Worm (Caenorhabditis elegans) whole organism, mixed stage, embryonic: ENCODE data around the gene cdka-1.
A peak's percentile ranks its signal among the peaks of the same experiment; 100 is the strongest.

Experiments
- bed-3 ChIP-seq: fragments of 200-800 bp; sonication (Bioruptor generic); optimal IDR thresholded peaks from 3 replicates; lab custom pipeline; 2018; ENCODE audit warnings: mild to moderate bottlenecking, missing genetic modification characterization, moderate library complexity, missing compliant biosample characterization
- ceh-39 ChIP-seq: fragments of 150-350 bp; optimal IDR thresholded peaks from 2 replicates; lab custom pipeline; 2014; ENCODE audit warnings: missing biosample characterization, missing genetic modification characterization
- ceh-43 ChIP-seq: fragments of 200-800 bp; sonication (Bioruptor generic); optimal IDR thresholded peaks from 2 replicates; lab custom pipeline; 2018; ENCODE audit warnings: mild to moderate bottlenecking, missing genetic modification characterization, moderate library complexity, missing compliant biosample characterization
- ceh-83 ChIP-seq: fragments of 200-800 bp; sonication (Bioruptor generic); optimal IDR thresholded peaks from 2 replicates; lab custom pipeline; 2018; ENCODE audit warnings: mild to moderate bottlenecking, missing genetic modification characterization, missing compliant biosample characterization
- ces-1 ChIP-seq: fragments of 150-350 bp; optimal IDR thresholded peaks from 2 replicates; lab custom pipeline; 2014; ENCODE audit warnings: missing biosample characterization, missing genetic modification reagents, missing genetic modification characterization
- drap-1 ChIP-seq: fragments of 200-800 bp; sonication (Bioruptor generic); optimal IDR thresholded peaks from 3 replicates; lab custom pipeline; 2018; ENCODE audit warnings: mild to moderate bottlenecking, missing genetic modification characterization, missing compliant biosample characterization
- elt-1 ChIP-seq: sonication (generic microtip); optimal IDR thresholded peaks from 2 replicates; lab custom pipeline; 2017; ENCODE audit warnings: missing genetic modification characterization, mild to moderate bottlenecking, missing compliant biosample characterization, antibody characterized with exemption, moderate library complexity, borderline replicate concordance; ENCODE audit not compliant: insufficient read depth
- elt-3 ChIP-seq: fragments of 150-350 bp; optimal IDR thresholded peaks from 2 replicates; lab custom pipeline; 2014; ENCODE audit warnings: missing biosample characterization, missing genetic modification characterization
- flh-1 ChIP-seq: fragments of 200-800 bp; sonication (Bioruptor generic); optimal IDR thresholded peaks from 2 replicates; lab custom pipeline; 2018; ENCODE audit warnings: mild to moderate bottlenecking, missing genetic modification characterization, moderate library complexity, missing compliant biosample characterization
- ham-2 ChIP-seq: fragments of 200-800 bp; sonication (Bioruptor generic); optimal IDR thresholded peaks from 2 replicates; lab custom pipeline; 2018; ENCODE audit warnings: mild to moderate bottlenecking, missing genetic modification characterization, missing compliant biosample characterization
- hlh-1 ChIP-seq: fragments of 150-350 bp; optimal IDR thresholded peaks from 2 replicates; lab custom pipeline; 2014; ENCODE audit warnings: missing biosample characterization, missing genetic modification reagents, missing genetic modification characterization
- lin-13 ChIP-seq: fragments of 150-350 bp; optimal IDR thresholded peaks from 2 replicates; lab custom pipeline; 2014; ENCODE audit warnings: missing biosample characterization, missing genetic modification characterization
- lin-32 ChIP-seq: fragments of 200-800 bp; sonication (Bioruptor generic); optimal IDR thresholded peaks from 2 replicates; lab custom pipeline; 2018; ENCODE audit warnings: mild to moderate bottlenecking, missing genetic modification characterization, missing compliant biosample characterization
- lsy-2 ChIP-seq: fragments of 150-350 bp; optimal IDR thresholded peaks from 2 replicates; lab custom pipeline; 2014; ENCODE audit warnings: missing biosample characterization, missing genetic modification characterization
- mab-5 ChIP-seq: fragments of 150-350 bp; optimal IDR thresholded peaks from 2 replicates; lab custom pipeline; 2014; ENCODE audit warnings: missing biosample characterization, missing genetic modification characterization
- mep-1 ChIP-seq: fragments of 150-350 bp; optimal IDR thresholded peaks from 2 replicates; lab custom pipeline; 2017; ENCODE audit warnings: missing biosample characterization, missing genetic modification reagents, missing genetic modification characterization, inconsistent platforms
- mls-2 ChIP-seq: sonication (generic microtip); optimal IDR thresholded peaks from 2 replicates; lab custom pipeline; 2016; ENCODE audit warnings: mild to moderate bottlenecking, missing genetic modification characterization, moderate library complexity, missing compliant biosample characterization
- nhr-12 ChIP-seq: fragments of 150-350 bp; optimal IDR thresholded peaks from 2 replicates; lab custom pipeline; 2014; ENCODE audit warnings: missing biosample characterization, missing genetic modification characterization
- nhr-2 ChIP-seq: fragments of 150-350 bp; optimal IDR thresholded peaks from 2 replicates; lab custom pipeline; 2014; ENCODE audit warnings: missing biosample characterization, missing genetic modification characterization
- nhr-237 ChIP-seq: fragments of 150-350 bp; optimal IDR thresholded peaks from 2 replicates; lab custom pipeline; 2014; ENCODE audit warnings: missing biosample characterization, missing genetic modification characterization
- nhr-28 ChIP-seq: fragments of 150-350 bp; optimal IDR thresholded peaks from 2 replicates; lab custom pipeline; 2014; ENCODE audit warnings: missing biosample characterization, missing genetic modification characterization
- nhr-76 ChIP-seq: sonication (generic microtip); optimal IDR thresholded peaks from 2 replicates; lab custom pipeline; 2017; ENCODE audit warnings: missing biosample characterization, missing genetic modification characterization
- pha-4 ChIP-seq: fragments of 150-350 bp; optimal IDR thresholded peaks from 2 replicates; lab custom pipeline; 2018; ENCODE audit warnings: missing biosample characterization, missing genetic modification reagents, missing genetic modification characterization
- snpc-4 ChIP-seq: fragments of 150-350 bp; optimal IDR thresholded peaks from 2 replicates; lab custom pipeline; 2014; ENCODE audit warnings: missing biosample characterization, missing genetic modification characterization
- sptf-1 ChIP-seq: sonication (generic microtip); optimal IDR thresholded peaks from 2 replicates; lab custom pipeline; 2017; ENCODE audit warnings: mild to moderate bottlenecking, missing genetic modification characterization, moderate library complexity, missing compliant biosample characterization
- tbx-8 ChIP-seq: fragments of 200-800 bp; sonication (Bioruptor generic); optimal IDR thresholded peaks from 2 replicates; lab custom pipeline; 2018; ENCODE audit warnings: mild to moderate bottlenecking, missing genetic modification characterization, moderate library complexity, missing compliant biosample characterization
- unc-39 ChIP-seq: fragments of 150-350 bp; optimal IDR thresholded peaks from 2 replicates; lab custom pipeline; 2014; ENCODE audit warnings: missing biosample characterization, missing genetic modification characterization
- unc-62 ChIP-seq: fragments of 150-350 bp; optimal IDR thresholded peaks from 2 replicates; lab custom pipeline; 2014; ENCODE audit warnings: missing biosample characterization, missing genetic modification reagents, missing genetic modification characterization
- zip-8 ChIP-seq: fragments of 150-350 bp; optimal IDR thresholded peaks from 2 replicates; lab custom pipeline; 2014; ENCODE audit warnings: missing biosample characterization, missing genetic modification characterization
- ztf-11 ChIP-seq: fragments of 150-350 bp; optimal IDR thresholded peaks from 2 replicates; lab custom pipeline; 2014; ENCODE audit warnings: missing biosample characterization, missing genetic modification characterization

The cdka-1 gene

DNA sequence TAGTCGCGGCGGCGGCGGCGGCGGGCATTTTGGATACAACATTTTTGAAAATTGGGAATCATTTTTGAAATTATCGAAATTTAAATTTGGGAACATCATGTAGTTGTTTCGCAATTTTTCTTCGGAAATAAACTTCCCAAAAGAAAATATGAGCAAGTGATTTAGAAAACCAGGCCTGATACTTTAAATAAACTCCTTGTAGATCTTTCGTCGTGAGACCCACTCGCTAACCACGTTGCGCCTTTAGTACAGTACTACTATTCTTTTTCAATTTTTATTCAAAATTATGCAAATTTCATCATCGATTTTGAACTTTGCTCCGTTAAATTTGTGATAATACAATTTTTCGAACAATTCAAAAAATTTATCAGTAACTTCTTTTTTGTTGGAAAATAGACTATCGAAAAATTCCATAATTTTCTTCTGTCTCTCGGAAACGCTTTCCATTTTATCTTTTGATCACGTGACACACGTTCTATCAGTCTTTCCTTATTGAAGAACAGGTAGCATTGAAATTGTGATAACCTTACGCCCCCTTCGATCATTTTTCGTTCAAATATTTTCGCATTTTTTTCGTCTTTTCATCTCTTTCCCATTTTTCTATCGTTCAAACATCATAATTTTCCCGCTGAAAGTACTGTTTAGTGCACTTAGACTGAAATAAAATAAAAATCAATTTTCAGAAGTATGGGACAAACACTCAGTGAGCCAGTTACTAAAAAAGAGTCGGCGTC lies 8.6 kb upstream of the cdka-1 start, which contains the start of gene ppm-2:
Gene ppm-2, plus strand, starts transcription at position 684 of the 734 bp plus-strand sequence.
- TF ChIP-seq elt-1 (tag; lab: Kevin White, UChicago) (no peak), ceh-83 (GFP tag; lab: Kevin White, UChicago) (no peak), mab-5 (tag; lab: Kevin White, UChicago) (no peak), ztf-11 (tag; lab: Kevin White, UChicago) (no peak), zip-8 (no peak), snpc-4 (tag; lab: Kevin White, UChicago) (no peak), tbx-8 (GFP tag; lab: Kevin White, UChicago) (no peak), mls-2 (tag; lab: Kevin White, UChicago) (no peak), lin-13 (tag; lab: Kevin White, UChicago) (no peak), elt-3 (tag; lab: Kevin White, UChicago) (no peak), lin-32 (GFP tag; lab: Kevin White, UChicago) (no peak), unc-62 (GFP tag; lab: Kevin White, UChicago) (no peak), nhr-28 (tag; lab: Kevin White, UChicago) (no peak), ham-2 (GFP tag; lab: Kevin White, UChicago) (no peak)

DNA sequence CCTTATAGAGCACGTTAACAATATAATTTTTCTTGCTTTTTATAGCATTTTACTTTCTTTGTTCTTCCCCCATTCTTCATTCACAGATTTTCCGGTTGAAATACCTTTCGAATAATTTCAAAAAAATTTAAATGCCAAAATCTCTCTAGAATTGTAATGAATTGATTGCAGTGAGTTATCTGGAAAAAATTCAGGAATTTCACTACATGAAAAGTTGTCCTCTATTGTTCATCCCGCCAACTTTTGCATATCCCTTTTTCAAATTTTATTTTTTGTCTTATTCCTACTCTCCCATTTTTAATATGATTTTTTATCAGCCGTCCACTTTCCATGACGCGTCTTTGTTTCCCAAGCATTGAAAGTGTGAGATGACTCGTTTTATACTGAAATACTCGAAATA lies 5.2 kb upstream of the cdka-1 start:
- TF ChIP-seq unc-39 (tag; lab: Kevin White, UChicago) (no peak), ceh-39 (tag; lab: Kevin White, UChicago) (no peak), nhr-28 (tag; lab: Kevin White, UChicago) (no peak), nhr-76 (tag; lab: Kevin White, UChicago) (no peak), elt-3 (tag; lab: Kevin White, UChicago) (no peak), bed-3 (GFP tag; lab: Kevin White, UChicago) (no peak), drap-1 (GFP tag; lab: Kevin White, UChicago) (no peak), hlh-1 (tag; lab: Kevin White, UChicago) (no peak), mep-1 (tag; lab: Kevin White, UChicago) (no peak), flh-1 (GFP tag; lab: Kevin White, UChicago) (no peak), pha-4 (tag; lab: Kevin White, UChicago) (no peak)

DNA sequence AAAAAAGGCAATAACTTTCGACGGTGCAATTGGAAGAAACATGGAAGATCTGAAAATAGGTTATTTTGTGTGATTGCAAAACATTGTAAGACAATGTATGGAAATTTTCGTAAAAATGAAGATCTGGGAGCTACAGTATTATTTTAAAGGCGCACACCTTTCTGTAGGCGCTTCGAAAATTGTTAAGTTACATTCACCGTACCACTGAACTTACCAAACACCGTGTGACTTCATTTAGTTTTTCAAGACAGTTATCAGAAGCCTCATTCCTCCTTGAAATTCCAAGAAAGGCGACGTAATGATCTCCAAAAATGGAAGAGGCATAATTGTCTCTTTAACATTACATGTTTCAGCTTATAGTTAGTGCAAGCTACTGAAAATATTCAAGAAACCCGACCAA lies 4.7 kb upstream of the cdka-1 start:
- TF ChIP-seq snpc-4 (tag; lab: Kevin White, UChicago), result no peak
- TF ChIP-seq tbx-8 (GFP tag; lab: Kevin White, UChicago), result no peak
- no peak for TF ChIP-seq elt-1 (tag; lab: Kevin White, UChicago)
- no peak for TF ChIP-seq lsy-2
- no peak for TF ChIP-seq nhr-2 (tag; lab: Kevin White, UChicago)
- TF ChIP-seq zip-8, result no peak
- TF ChIP-seq nhr-12 (tag; lab: Kevin White, UChicago), result no peak
- no peak for TF ChIP-seq ceh-43 (GFP tag; lab: Kevin White, UChicago)
- no peak for TF ChIP-seq ceh-39 (tag; lab: Kevin White, UChicago)
- TF ChIP-seq ham-2 (GFP tag; lab: Kevin White, UChicago), result no peak
- no peak for TF ChIP-seq nhr-237 (tag; lab: Kevin White, UChicago)
- TF ChIP-seq unc-62 (GFP tag; lab: Kevin White, UChicago), result no peak
- TF ChIP-seq sptf-1 (tag; lab: Kevin White, UChicago), result no peak
- TF ChIP-seq elt-3 (tag; lab: Kevin White, UChicago), result no peak
- no peak for TF ChIP-seq mep-1 (tag; lab: Kevin White, UChicago)
- TF ChIP-seq lin-32 (GFP tag; lab: Kevin White, UChicago), result no peak

- TF ChIP-seq mls-2 (tag; lab: Kevin White, UChicago), result no peak
Measured at ce11 chrIII:4655402-4655801, 3.2 kb upstream of the cdka-1 start, which contains the start of gene T23F11.2. Gene T23F11.2 (minus strand): TSS chrIII:4655502.

- peak; percentile 70 for TF ChIP-seq ces-1
- no peak for TF ChIP-seq lin-32 (GFP tag; lab: Kevin White, UChicago)
- TF ChIP-seq, all 35 proteins: peak for 1
Measured at ce11 chrIII:4656415-4656814, 2.2 kb upstream of the cdka-1 start.
